Fruit fly (Drosophila melanogaster) whole organism, pupa: Measurements from ENCODE around the gene CG9192.

Experiments
- CG10348 ChIP-seq: fragments of 200-800 bp; sonication (Bioruptor generic); IDR thresholded peaks from 2 replicates; pipeline ENCODE4 v1.3.6; 2022; ENCODE audit warnings: missing biosample characterization, missing genetic modification characterization
- CG13204 ChIP-seq: fragments of 200-800 bp; sonication (Bioruptor generic); optimal IDR thresholded peaks from 2 replicates; lab custom pipeline; 2018; ENCODE audit warnings: missing biosample characterization, mild to moderate bottlenecking, missing genetic modification characterization, moderate library complexity
- CG17806 ChIP-seq: fragments of 200-800 bp; sonication (Bioruptor generic); optimal IDR thresholded peaks from 2 replicates; lab custom pipeline; 2018; ENCODE audit warnings: missing biosample characterization, mild to moderate bottlenecking, missing genetic modification characterization, moderate library complexity
- EcR ChIP-seq: fragments of 200-800 bp; sonication (Bioruptor generic); optimal IDR thresholded peaks from 3 replicates; lab custom pipeline; 2019; ENCODE audit warnings: missing biosample characterization, missing genetic modification characterization, mild to moderate bottlenecking, moderate library complexity, missing genetic modification reagents
- Pif1B ChIP-seq: fragments of 200-800 bp; sonication (Bioruptor generic); optimal IDR thresholded peaks from 3 replicates; lab custom pipeline; 2016; ENCODE audit warnings: missing biosample characterization, missing genetic modification characterization
- gl ChIP-seq: fragments of 200-800 bp; sonication (Bioruptor generic); optimal IDR thresholded peaks from 2 replicates; lab custom pipeline; 2018; ENCODE audit warnings: missing biosample characterization, mild to moderate bottlenecking, missing genetic modification characterization

DNA sequence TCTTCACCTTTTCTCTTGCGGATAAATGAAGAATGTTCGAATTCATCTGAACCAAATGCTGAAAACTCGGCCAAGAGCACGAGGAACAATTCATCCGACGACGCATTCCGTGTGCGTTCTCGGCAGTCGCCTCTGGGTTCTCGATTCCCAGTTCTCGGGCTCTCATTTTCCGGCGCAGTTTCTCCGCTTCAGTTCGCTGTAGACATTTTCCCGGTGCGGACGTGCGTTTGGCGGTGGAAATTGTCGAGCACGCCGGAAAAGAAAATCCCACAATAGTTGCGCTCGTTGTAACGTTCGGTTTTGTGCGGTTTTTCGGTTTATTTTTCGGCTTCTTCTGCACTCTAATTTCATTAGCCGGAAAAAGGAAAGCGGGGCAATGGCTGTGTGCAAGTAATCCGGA, 37.6 kb upstream of the CG9192 start, which contains the start of gene CG32333:
- no peak for TF ChIP-seq Pif1B (GFP tag; lab: Kevin White, UChicago)
- TF ChIP-seq EcR (GFP tag; lab: Kevin White, UChicago): no peak
- TF ChIP-seq gl (tag; lab: Kevin White, UChicago): no peak
- no peak for TF ChIP-seq CG13204 (GFP tag; lab: Kevin White, UChicago)
- TF ChIP-seq CG10348 (GFP tag; lab: Robert Waterston, UW): no peak
- TF ChIP-seq CG17806 (tag; lab: Kevin White, UChicago): no peak
